Fruit fly (Drosophila melanogaster): ENCODE measurements around the gene Flad2.

Gene Flad2

DNA sequence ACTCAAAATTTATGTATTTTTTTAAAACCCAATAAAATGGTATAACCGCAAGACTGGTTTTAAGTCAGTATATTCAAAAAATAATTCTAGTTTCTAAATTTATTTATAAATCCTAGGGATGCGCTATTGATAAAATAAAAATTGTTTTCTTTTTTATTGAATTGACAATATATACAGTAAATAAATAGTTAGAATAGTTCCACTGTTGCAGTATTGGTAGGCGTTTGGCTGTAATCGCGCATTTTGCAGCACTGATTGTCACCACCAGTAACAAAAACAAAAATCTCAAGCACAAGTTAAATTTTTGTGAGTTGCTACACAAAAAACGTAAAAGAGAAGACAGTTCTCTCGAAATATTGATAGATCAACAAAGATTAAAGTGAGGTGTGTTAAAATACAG is 43.4 kb upstream of the Flad2 start, which contains the start of gene CG31855 (continued):
- peak; percentile 61 for TF ChIP-seq sens-2 (GFP tag; IDR thresholded peaks at IDR 0.05)
- peak; percentile 74 for TF ChIP-seq CG12071 (GFP tag; optimal IDR thresholded peaks at IDR 0.05)
- no peak for TF ChIP-seq CG16813 (GFP tag; IDR thresholded peaks at IDR 0.05; ENCODE audit: partially characterized antibody)
- TF ChIP-seq MTF-1 (GFP tag; optimal IDR thresholded peaks at IDR 0.05; ENCODE audit: borderline replicate concordance), result peak; percentile 69
- peak; percentile 76 for TF ChIP-seq CG10209 (GFP tag; optimal IDR thresholded peaks at IDR 0.05)
- TF ChIP-seq trem (tag; optimal IDR thresholded peaks at IDR 0.05), result peak; percentile 74
- TF ChIP-seq fu2 (GFP tag; optimal IDR thresholded peaks at IDR 0.05), result peak; percentile 69
- TF ChIP-seq Mad (GFP tag; optimal IDR thresholded peaks at IDR 0.05), result peak; percentile 76
- no peak for TF ChIP-seq CG32767 (GFP tag; IDR thresholded peaks at IDR 0.05)
- TF ChIP-seq Ptx1 (GFP tag; IDR thresholded peaks at IDR 0.05), result peak; percentile 85
- no peak for TF ChIP-seq sna (GFP tag; IDR thresholded peaks at IDR 0.05; ENCODE audit: partially characterized antibody)
- peak; percentile 39; the same call in 1 of the 2 replicates for TF ChIP-seq ro (GFP tag; IDR thresholded peaks at IDR 0.05)
- TF ChIP-seq CG12391 (tag; optimal IDR thresholded peaks at IDR 0.05), result peak; percentile 88
- peak; percentile 79 for TF ChIP-seq CG7987 (GFP tag; optimal IDR thresholded peaks at IDR 0.05)
- peak; percentile 90 for TF ChIP-seq CG32532 (GFP tag; IDR thresholded peaks at IDR 0.05)
- TF ChIP-seq gsb-n (tag; optimal IDR thresholded peaks at IDR 0.05), result peak; percentile 72
- no peak for TF ChIP-seq CG14965 (GFP tag; optimal IDR thresholded peaks at IDR 0.05; ENCODE audit: borderline replicate concordance)
- peak; percentile 12 for TF ChIP-seq Lhr (GFP tag; optimal IDR thresholded peaks at IDR 0.05)
- peak; percentile 50 for TF ChIP-seq shn (GFP tag; optimal IDR thresholded peaks at IDR 0.05)
- peak; percentile 21 for TF ChIP-seq fd102C (GFP tag; optimal IDR thresholded peaks at IDR 0.05)
- TF ChIP-seq eve (GFP tag; optimal IDR thresholded peaks at IDR 0.05), result no peak
- TF ChIP-seq Gug (GFP tag; IDR thresholded peaks at IDR 0.05), result peak; percentile 77
- peak; percentile 41 for TF ChIP-seq CG2116 (GFP tag; optimal IDR thresholded peaks at IDR 0.05)
- peak; percentile 68 for TF ChIP-seq Hand (GFP tag; optimal IDR thresholded peaks at IDR 0.05)
- TF ChIP-seq oc (tag; optimal IDR thresholded peaks at IDR 0.05), result no peak
- peak; percentile 52 for TF ChIP-seq CG6683 (GFP tag; optimal IDR thresholded peaks at IDR 0.05)
- peak; percentile 72 for TF ChIP-seq CG9727 (GFP tag; optimal IDR thresholded peaks at IDR 0.05)
- no peak for TF ChIP-seq prd (optimal IDR thresholded peaks at IDR 0.05)
- TF ChIP-seq prd (GFP tag; IDR thresholded peaks at IDR 0.05), result peak; percentile 83
- peak; percentile 80 for TF ChIP-seq CG4328 (GFP tag; optimal IDR thresholded peaks at IDR 0.05)
- peak; percentile 64 for TF ChIP-seq CG15696 (tag; optimal IDR thresholded peaks at IDR 0.05)
- TF ChIP-seq HmgZ (tag; optimal IDR thresholded peaks at IDR 0.05), result peak; percentile 85
- peak; percentile 46; the same call in 1 of the 2 replicates for TF ChIP-seq Awh (GFP tag; IDR thresholded peaks at IDR 0.05)
- TF ChIP-seq CG30431 (GFP tag; optimal IDR thresholded peaks at IDR 0.05), result peak; percentile 28
- TF ChIP-seq otp (GFP tag; IDR thresholded peaks at IDR 0.05), result peak; percentile 53; the same call in 1 of the 3 replicates
- TF ChIP-seq wdn (GFP tag; IDR thresholded peaks at IDR 0.05), result peak; percentile 70
- TF ChIP-seq CG9215 (GFP tag; IDR thresholded peaks at IDR 0.05), result peak; percentile 66
- TF ChIP-seq pfk (GFP tag; optimal IDR thresholded peaks at IDR 0.05), result peak; percentile 59
- no peak for TF ChIP-seq CTCF (GFP tag; optimal IDR thresholded peaks at IDR 0.05)
- TF ChIP-seq yki (optimal IDR thresholded peaks at IDR 0.05), result no peak
- TF ChIP-seq Atf-2 (GFP tag; optimal IDR thresholded peaks at IDR 0.05), result peak; percentile 54
- peak; percentile 74 for TF ChIP-seq HLH54F (GFP tag; optimal IDR thresholded peaks at IDR 0.05)
- no peak for TF ChIP-seq zf30C (GFP tag; optimal IDR thresholded peaks at IDR 0.05)
- peak; percentile 59 for TF ChIP-seq dm (GFP tag; optimal IDR thresholded peaks at IDR 0.05)
- 0 out of 3 replicates have a peak, but pooled peaks have one; percentile 25 for TF ChIP-seq knrl (GFP tag; IDR thresholded peaks at IDR 0.05; ENCODE audit: partially characterized antibody)
- TF ChIP-seq CG9876 (GFP tag; optimal IDR thresholded peaks at IDR 0.05), result peak; percentile 15
- TF ChIP-seq cas (GFP tag; IDR thresholded peaks at IDR 0.05), result peak; percentile 84
- peak; percentile 67 for TF ChIP-seq tup (GFP tag; optimal IDR thresholded peaks at IDR 0.05)
- peak; percentile 46 for TF ChIP-seq CG15011 (GFP tag; optimal IDR thresholded peaks at IDR 0.05)
- no peak for TF ChIP-seq z (GFP tag; IDR thresholded peaks at IDR 0.05)
- peak; percentile 91 for TF ChIP-seq lab (GFP tag; optimal IDR thresholded peaks at IDR 0.05)
- TF ChIP-seq Aef1 (GFP tag; IDR thresholded peaks at IDR 0.05), result peak; percentile 89

All from whole organism, embryonic.